Worm (Caenorhabditis elegans): ENCODE measurements around the gene F20B10.3.

The F20B10.3 gene

DNA sequence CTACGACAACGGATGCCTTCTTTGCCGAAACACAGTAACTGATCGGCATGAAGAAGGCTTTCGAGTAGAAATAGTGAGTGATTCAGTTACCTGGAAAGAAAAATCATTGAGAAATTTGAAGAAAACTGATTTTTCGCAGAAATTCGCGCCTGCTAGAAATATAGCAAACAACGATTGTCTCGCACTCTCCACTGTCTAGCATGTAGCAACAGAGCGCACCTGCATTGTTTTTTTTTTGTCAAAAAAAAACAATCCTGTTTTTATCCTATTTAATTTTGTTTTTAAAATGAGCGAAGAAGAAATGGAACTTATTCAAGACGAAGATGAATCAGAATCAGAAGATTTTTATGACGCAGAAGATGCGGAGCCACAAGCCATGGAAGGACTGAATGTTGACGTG lies 47.0 kb upstream of the F20B10.3 start, which contains the start of the genes ddb-1 and M18.6 (continued):
- TF ChIP-seq mep-1 (tag; optimal IDR thresholded peaks at IDR 0.05) (peak; percentile 22), nhr-48 (tag; optimal IDR thresholded peaks at IDR 0.05) (no peak), lin-15B (tag; optimal IDR thresholded peaks at IDR 0.05) (no peak), lir-3 (tag; optimal IDR thresholded peaks at IDR 0.05) (no peak), pqm-1 (tag; optimal IDR thresholded peaks at IDR 0.05) (no peak), mes-2 (tag; optimal IDR thresholded peaks at IDR 0.05; ENCODE audit: poor library complexity, severe bottlenecking) (peak; percentile 48), aly-2 (tag; optimal IDR thresholded peaks at IDR 0.05) (no peak), nhr-28 (tag; optimal IDR thresholded peaks at IDR 0.05) (peak; percentile 25), madf-5 (GFP tag; IDR thresholded peaks at IDR 0.05) (no peak), duxl-1 (tag; optimal IDR thresholded peaks at IDR 0.05; ENCODE audit: poor library complexity) (no peak), dve-1 (tag; optimal IDR thresholded peaks at IDR 0.05; ENCODE audit: insufficient read depth) (peak; percentile 26), Y105C5A.15 (GFP tag; IDR thresholded peaks at IDR 0.05) (no peak), ctbp-1 (GFP tag; IDR thresholded peaks at IDR 0.05) (no peak), sdz-12 (GFP tag; optimal IDR thresholded peaks at IDR 0.05) (no peak), F44E2.7 (GFP tag; IDR thresholded peaks at IDR 0.05) (no peak), ceh-44 (GFP tag; IDR thresholded peaks at IDR 0.05) (no peak), lin-39 (tag; optimal IDR thresholded peaks at IDR 0.05) (no peak), pha-4 (GFP tag; IDR thresholded peaks at IDR 0.05) (no peak), pha-4 (tag; optimal IDR thresholded peaks at IDR 0.05) (peak; percentile 19), vab-7 (GFP tag; IDR thresholded peaks at IDR 0.05) (no peak), aha-1 (tag) (no peak), F37D6.2 (tag; optimal IDR thresholded peaks at IDR 0.05) (no peak), attf-4 (tag; optimal IDR thresholded peaks at IDR 0.05) (no peak), Y75B8A.6 (GFP tag; IDR thresholded peaks at IDR 0.05) (no peak), unc-62 (GFP tag; optimal IDR thresholded peaks at IDR 0.05 in 1 of 2) (no peak), unc-62 (tag; optimal IDR thresholded peaks at IDR 0.05) (no peak), egl-43 (GFP tag; IDR thresholded peaks at IDR 0.05) (no peak), snpc-4 (tag; optimal IDR thresholded peaks at IDR 0.05) (no peak), gei-8 (GFP tag; optimal IDR thresholded peaks at IDR 0.05) (no peak), set-16 (GFP tag; IDR thresholded peaks at IDR 0.05) (no peak), zfp-2 (tag; optimal IDR thresholded peaks at IDR 0.05) (no peak), tra-1 (GFP tag; IDR thresholded peaks at IDR 0.05) (no peak), lin-13 (GFP tag; optimal IDR thresholded peaks at IDR 0.05) (no peak), dmd-8 (GFP tag; IDR thresholded peaks at IDR 0.05) (no peak), zip-2 (tag; optimal IDR thresholded peaks at IDR 0.05) (no peak), dmd-9 (GFP tag; IDR thresholded peaks at IDR 0.05) (no peak), skn-1 (tag; optimal IDR thresholded peaks at IDR 0.05) (no peak), madf-9 (GFP tag; conservative IDR thresholded peaks at IDR 0.05) (no peak), tag-97 (GFP tag; IDR thresholded peaks at IDR 0.05) (no peak), ceh-20 (GFP tag; IDR thresholded peaks at IDR 0.05) (no peak), hlh-30 (tag; optimal IDR thresholded peaks at IDR 0.05; ENCODE audit: insufficient read depth) (peak; percentile 3), unc-130 (GFP tag; optimal IDR thresholded peaks at IDR 0.05) (peak; percentile 70), ceh-28 (tag; optimal IDR thresholded peaks at IDR 0.05) (no peak), mxl-2 (GFP tag; conservative IDR thresholded peaks at IDR 0.05) (no peak), nhr-111 (GFP tag; optimal IDR thresholded peaks at IDR 0.05) (no peak), D1046.2 (GFP tag; IDR thresholded peaks at IDR 0.05) (no peak), nhr-237 (tag; optimal IDR thresholded peaks at IDR 0.05) (no peak), ztf-11 (tag; optimal IDR thresholded peaks at IDR 0.05) (no peak), zip-11 (GFP tag; IDR thresholded peaks at IDR 0.05) (no peak), dpl-1 (GFP tag; optimal IDR thresholded peaks at IDR 0.05) (peak; percentile 24), mxl-3 (GFP tag; optimal IDR thresholded peaks at IDR 0.05) (no peak), cey-2 (tag; optimal IDR thresholded peaks at IDR 0.05; ENCODE audit: borderline replicate concordance, insufficient read depth) (no peak), ZK546.5 (tag; optimal IDR thresholded peaks at IDR 0.05) (no peak)

All from whole organism, L4 larva.